Fruit fly (Drosophila melanogaster) whole organism, embryonic: Measurements from ENCODE around the gene CG9316.
A peak's percentile ranks its signal among the peaks of the same experiment; 100 is the strongest.

Experiments
- BEAF-32 ChIP-seq: fragments of 200-800 bp; sonication (Bioruptor generic); optimal IDR thresholded peaks from 3 replicates; lab custom pipeline; 2017; ENCODE audit warnings: missing biosample characterization, missing genetic modification characterization, mild to moderate bottlenecking, moderate library complexity, missing genetic modification reagents
- BtbVII ChIP-seq: fragments of 200-800 bp; sonication (Bioruptor generic); optimal IDR thresholded peaks from 3 replicates; lab custom pipeline; 2017; ENCODE audit warnings: missing biosample characterization, mild to moderate bottlenecking, missing genetic modification characterization
- CG11085 ChIP-seq: fragments of 200-800 bp; sonication (Bioruptor generic); IDR thresholded peaks from 2 replicates; pipeline ENCODE4 v1.3.6; 2022; ENCODE audit warnings: missing biosample characterization, missing genetic modification characterization
- CG11247 ChIP-seq: fragments of 200-800 bp; sonication (Bioruptor generic); IDR thresholded peaks from 2 replicates; pipeline ENCODE4 v1.3.6; 2022; ENCODE audit warnings: missing biosample characterization, missing genetic modification characterization
- CG12391 ChIP-seq: fragments of 200-800 bp; sonication (Bioruptor generic); optimal IDR thresholded peaks from 3 replicates; lab custom pipeline; 2018; ENCODE audit warnings: missing biosample characterization, mild to moderate bottlenecking, missing genetic modification characterization, moderate library complexity
- CG13894 ChIP-seq: fragments of 200-800 bp; sonication (Bioruptor generic); optimal IDR thresholded peaks from 3 replicates; lab custom pipeline; 2018; ENCODE audit warnings: missing biosample characterization, mild to moderate bottlenecking, missing genetic modification characterization, moderate library complexity
- CG14667 ChIP-seq: fragments of 200-800 bp; sonication (Bioruptor generic); IDR thresholded peaks from 2 replicates; pipeline ENCODE4 v1.3.6; 2022; ENCODE audit warnings: missing biosample characterization, missing genetic modification characterization
- CG15011 ChIP-seq: fragments of 200-800 bp; sonication (Bioruptor generic); optimal IDR thresholded peaks from 3 replicates; lab custom pipeline; 2018; ENCODE audit warnings: missing biosample characterization, mild to moderate bottlenecking, missing genetic modification characterization
- CG17612 ChIP-seq: fragments of 200-800 bp; sonication (Bioruptor generic); IDR thresholded peaks from 2 replicates; pipeline ENCODE4 v1.3.6; 2022; ENCODE audit warnings: missing biosample characterization, missing genetic modification characterization
- CG17829 ChIP-seq: fragments of 200-800 bp; optimal IDR thresholded peaks from 2 replicates; lab custom pipeline; 2019; ENCODE audit warnings: missing biosample characterization, mild to moderate bottlenecking, missing genetic modification characterization, moderate library complexity
- CG18011 ChIP-seq: fragments of 200-800 bp; sonication (Bioruptor generic); optimal IDR thresholded peaks from 2 replicates; lab custom pipeline; 2017; ENCODE audit warnings: missing biosample characterization, missing genetic modification characterization, mild to moderate bottlenecking, moderate library complexity, missing genotype
- CG2116 ChIP-seq: fragments of 200-800 bp; sonication (Bioruptor generic); optimal IDR thresholded peaks from 3 replicates; lab custom pipeline; 2018; ENCODE audit warnings: missing biosample characterization, mild to moderate bottlenecking, missing genetic modification characterization
- CG2120 ChIP-seq: fragments of 200-800 bp; sonication (Bioruptor generic); optimal IDR thresholded peaks from 3 replicates; lab custom pipeline; 2016; ENCODE audit warnings: missing biosample characterization, missing genetic modification characterization
- CG31224 ChIP-seq: fragments of 200-800 bp; sonication (Bioruptor generic); IDR thresholded peaks from 2 replicates; pipeline ENCODE4 v1.3.6; 2022; ENCODE audit warnings: missing biosample characterization, missing genetic modification characterization
- CG4854 ChIP-seq: fragments of 200-800 bp; sonication (Bioruptor generic); optimal IDR thresholded peaks from 2 replicates; lab custom pipeline; 2016; ENCODE audit warnings: missing biosample characterization, missing genetic modification characterization, inconsistent platforms
- CG8478 ChIP-seq: fragments of >200 bp; optimal IDR thresholded peaks from 2 replicates; lab custom pipeline; 2018
- CG8924 ChIP-seq: fragments of 200-800 bp; optimal IDR thresholded peaks from 3 replicates; lab custom pipeline; 2019; ENCODE audit warnings: missing biosample characterization, mild to moderate bottlenecking, missing genetic modification characterization, moderate library complexity
- Deaf1 ChIP-seq: fragments of 200-800 bp; optimal IDR thresholded peaks from 3 replicates; lab custom pipeline; 2019; ENCODE audit warnings: missing biosample characterization, mild to moderate bottlenecking, missing genetic modification characterization, moderate library complexity
- Doc3 ChIP-seq: fragments of 200-800 bp; sonication (Bioruptor generic); IDR thresholded peaks from 3 replicates; pipeline ENCODE4 v1.3.6; 2022; ENCODE audit warnings: missing biosample characterization, missing genetic modification characterization; ENCODE audit not compliant: partially characterized antibody
- Dp ChIP-seq: fragments of 200-800 bp; sonication (Bioruptor generic); optimal IDR thresholded peaks from 2 replicates; lab custom pipeline; 2018; ENCODE audit warnings: missing biosample characterization, mild to moderate bottlenecking, missing genetic modification characterization, moderate library complexity
- E2f2 ChIP-seq: fragments of 200-800 bp; sonication (Bioruptor generic); IDR thresholded peaks from 2 replicates; pipeline ENCODE4 v1.3.6; 2022; ENCODE audit warnings: missing biosample characterization, missing genetic modification characterization
- GATAe ChIP-seq: fragments of 200-800 bp; sonication (Bioruptor generic); conservative IDR thresholded peaks from 2 replicates; pipeline ENCODE4 v1.3.6; 2022; ENCODE audit warnings: missing biosample characterization, missing genetic modification characterization
- Jarid2 ChIP-seq: fragments of 200-800 bp; sonication (Bioruptor generic); optimal IDR thresholded peaks from 3 replicates; lab custom pipeline; 2017; ENCODE audit warnings: mild to moderate bottlenecking, missing biosample characterization, missing genetic modification reagents, missing genetic modification characterization
- Mad ChIP-seq: fragments of 200-800 bp; sonication (Bioruptor generic); optimal IDR thresholded peaks from 2 replicates; lab custom pipeline; 2016; ENCODE audit warnings: missing biosample characterization, missing genetic modification characterization
- Mrtf ChIP-seq: fragments of 200-800 bp; sonication (Bioruptor generic); IDR thresholded peaks from 3 replicates; pipeline ENCODE4 v1.3.6; 2022; ENCODE audit warnings: missing biosample characterization, missing genetic modification characterization
- Opbp ChIP-seq: fragments of 200-800 bp; sonication (Bioruptor generic); IDR thresholded peaks from 3 replicates; pipeline ENCODE4 v1.3.6; 2022; ENCODE audit warnings: missing biosample characterization, missing genetic modification characterization; ENCODE audit not compliant: partially characterized antibody
- Scr ChIP-seq: fragments of 200-800 bp; sonication (Bioruptor generic); IDR thresholded peaks from 2 replicates; pipeline ENCODE4 v1.3.6; 2022; ENCODE audit warnings: missing biosample characterization, missing genetic modification characterization; ENCODE audit not compliant: partially characterized antibody
- Sox102F ChIP-seq: fragments of 200-800 bp; sonication (Bioruptor generic); optimal IDR thresholded peaks from 2 replicates; lab custom pipeline; 2018; ENCODE audit warnings: missing biosample characterization, mild to moderate bottlenecking, missing genetic modification characterization, moderate library complexity
- abd-A ChIP-seq: fragments of 200-800 bp; sonication (Bioruptor generic); optimal IDR thresholded peaks from 3 replicates; lab custom pipeline; 2019; ENCODE audit warnings: missing biosample characterization, mild to moderate bottlenecking, missing genetic modification characterization, moderate library complexity
- ac ChIP-seq: fragments of 200-800 bp; sonication (Bioruptor generic); optimal IDR thresholded peaks from 3 replicates; lab custom pipeline; 2017; ENCODE audit warnings: missing biosample characterization, mild to moderate bottlenecking, missing genetic modification characterization
- aop ChIP-seq: fragments of 200-800 bp; sonication (Bioruptor generic); IDR thresholded peaks from 2 replicates; pipeline ENCODE4 v1.3.6; 2022; ENCODE audit warnings: missing biosample characterization, missing genetic modification characterization
- crol ChIP-seq: fragments of 200-800 bp; sonication (Bioruptor generic); IDR thresholded peaks from 2 replicates; pipeline ENCODE4 v1.3.6; 2022; ENCODE audit warnings: missing biosample characterization, missing genetic modification characterization
- cwo ChIP-seq: fragments of 200-800 bp; sonication (Bioruptor generic); optimal IDR thresholded peaks from 3 replicates; lab custom pipeline; 2017; ENCODE audit warnings: missing biosample characterization, missing genetic modification characterization, mild to moderate bottlenecking, moderate library complexity, missing genetic modification reagents
- emc ChIP-seq: fragments of 200-800 bp; sonication (Bioruptor generic); optimal IDR thresholded peaks from 2 replicates; lab custom pipeline; 2016; ENCODE audit warnings: missing biosample characterization, missing genetic modification characterization
- eve ChIP-seq, 2 experiments: fragments of >200 bp; optimal IDR thresholded peaks; 2 replicates each; lab custom pipeline; 2017; ENCODE audit warnings: missing biosample characterization in 2 of 2, missing genetic modification characterization in 2 of 2
- eyg ChIP-seq: fragments of 200-800 bp; sonication (Bioruptor generic); optimal IDR thresholded peaks from 3 replicates; lab custom pipeline; 2016; ENCODE audit warnings: missing biosample characterization, missing genetic modification characterization
- grn ChIP-seq: fragments of 200-800 bp; sonication (Bioruptor generic); optimal IDR thresholded peaks from 3 replicates; lab custom pipeline; 2017; ENCODE audit warnings: missing biosample characterization, missing genetic modification characterization
- hkb ChIP-seq, 2 experiments: fragments of 200-800 bp in 1 of 2; fragments of >200 bp in 1 of 2; sonication (Bioruptor generic) in 1 of 2; IDR thresholded peaks in 1 of 2; optimal IDR thresholded peaks in 1 of 2; 2 replicates each; pipeline versions ENCODE4 v1.3.6 to Lab custom; 2017 to 2022; ENCODE audit warnings: missing biosample characterization in 1 of 2, missing genetic modification characterization in 1 of 2
- jumu ChIP-seq: fragments of 200-800 bp; sonication (Bioruptor generic); optimal IDR thresholded peaks from 3 replicates; lab custom pipeline; 2016; ENCODE audit warnings: missing biosample characterization, missing genetic modification characterization
- knrl ChIP-seq: fragments of 200-800 bp; sonication (Bioruptor generic); IDR thresholded peaks from 3 replicates; pipeline ENCODE4 v1.3.6; 2022; ENCODE audit warnings: missing biosample characterization, missing genetic modification characterization; ENCODE audit not compliant: partially characterized antibody
- lbe ChIP-seq: fragments of 200-800 bp; sonication (Bioruptor generic); optimal IDR thresholded peaks from 2 replicates; lab custom pipeline; 2016; ENCODE audit warnings: missing biosample characterization, mild to moderate bottlenecking, missing genetic modification characterization
- nom ChIP-seq: fragments of 200-800 bp; sonication (Bioruptor generic); optimal IDR thresholded peaks from 2 replicates; lab custom pipeline; 2017; ENCODE audit warnings: missing biosample characterization, missing genetic modification characterization, mild to moderate bottlenecking, moderate library complexity, missing genetic modification reagents
- pb ChIP-seq: fragments of 200-800 bp; sonication (Bioruptor generic); optimal IDR thresholded peaks from 3 replicates; lab custom pipeline; 2016; ENCODE audit warnings: missing biosample characterization, missing genetic modification characterization
- scrt ChIP-seq: fragments of 200-800 bp; sonication (Bioruptor generic); optimal IDR thresholded peaks from 2 replicates; lab custom pipeline; 2018; ENCODE audit warnings: missing biosample characterization, mild to moderate bottlenecking, missing genetic modification characterization, moderate library complexity
- sens ChIP-seq: fragments of 200-800 bp; sonication (Bioruptor generic); peaks from one replicate; lab custom pipeline; 2016; ENCODE audit warnings: missing biosample characterization, missing genetic modification characterization
- seq ChIP-seq: fragments of 200-800 bp; sonication (Bioruptor generic); IDR thresholded peaks from 2 replicates; pipeline ENCODE4 v1.3.6; 2022; ENCODE audit warnings: missing biosample characterization, missing genetic modification characterization
- slou ChIP-seq: fragments of 200-800 bp; sonication (Bioruptor generic); optimal IDR thresholded peaks from 3 replicates; lab custom pipeline; 2016; ENCODE audit warnings: missing biosample characterization, missing genetic modification characterization
- sob ChIP-seq: fragments of 200-800 bp; sonication (Bioruptor generic); IDR thresholded peaks from 2 replicates; pipeline ENCODE4 v1.3.6; 2022; ENCODE audit warnings: missing biosample characterization, missing genetic modification characterization
- sug ChIP-seq: fragments of 200-800 bp; optimal IDR thresholded peaks from 2 replicates; lab custom pipeline; 2019; ENCODE audit warnings: missing biosample characterization, mild to moderate bottlenecking, missing genetic modification characterization, moderate library complexity
- usp ChIP-seq: fragments of >200 bp; optimal IDR thresholded peaks from 2 replicates; lab custom pipeline; 2017; ENCODE audit warnings: missing biosample characterization, missing genetic modification characterization
- zen2 ChIP-seq: fragments of 200-800 bp; sonication (Bioruptor generic); IDR thresholded peaks from 3 replicates; pipeline ENCODE4 v1.3.6; 2022; ENCODE audit warnings: missing biosample characterization, missing genetic modification characterization; ENCODE audit not compliant: partially characterized antibody

The CG9316 gene

DNA sequence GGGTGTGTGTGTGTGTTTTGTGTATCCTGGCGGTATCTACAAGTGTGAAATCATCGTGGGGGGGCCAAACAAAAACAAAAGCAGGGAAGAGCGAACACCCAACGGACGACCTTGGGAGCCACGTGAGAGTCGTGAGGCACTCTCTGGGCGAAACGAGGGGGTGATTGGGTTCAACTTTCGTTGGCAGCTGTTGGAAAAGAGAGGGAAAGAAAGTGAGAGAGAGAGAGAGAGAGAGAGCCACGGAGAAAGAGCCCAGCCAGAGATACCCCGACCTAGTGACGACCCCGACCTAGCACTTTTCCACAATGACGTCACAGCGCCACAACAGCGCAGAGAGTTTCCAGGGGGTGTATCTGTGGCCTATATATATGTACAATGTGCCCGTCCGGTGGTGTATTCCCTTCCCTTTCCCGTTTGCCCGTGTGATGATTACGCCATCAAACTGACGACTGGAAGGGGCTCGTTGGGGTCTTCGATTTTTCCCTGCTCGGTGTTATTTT is 20.4 kb downstream of the CG9316 start (continued):
- TF ChIP-seq CG4854 (no peak), Deaf1 (peak; percentile 53), sens (GFP tag; lab: Kevin White, UChicago) (peak; percentile 41), knrl (GFP tag; lab: Robert Waterston, UW) (no peak), CG17829 (tag; lab: Kevin White, UChicago) (no peak), CG12391 (no peak), Jarid2 (GFP tag; lab: Kevin White, UChicago) (no peak), slou (GFP tag; lab: Kevin White, UChicago) (no peak), CG8478 (lab: Kevin White, UChicago) (no peak), Doc3 (GFP tag; lab: Robert Waterston, UW) (no peak), abd-A (peak; percentile 70), cwo (GFP tag; lab: Kevin White, UChicago) (peak; percentile 59), nom (no peak), CG2120 (no peak), CG14667 (GFP tag; lab: Robert Waterston, UW) (no peak), CG11247 (no peak), CG2116 (GFP tag; lab: Kevin White, UChicago) (no peak), Sox102F (no peak), Scr (GFP tag; lab: Robert Waterston, UW) (no peak), Mrtf (no peak), CG18011 (no peak), jumu (no peak), emc (GFP tag; lab: Kevin White, UChicago) (no peak), hkb (optimal IDR thresholded peaks at IDR 0.05; lab: Kevin White, UChicago) (no peak), hkb (GFP tag; IDR thresholded peaks at IDR 0.05; lab: Robert Waterston, UW) (no peak), sug (tag; lab: Kevin White, UChicago) (peak; percentile 90), CG8924 (tag; lab: Kevin White, UChicago) (no peak), aop (GFP tag; lab: Robert Waterston, UW) (no peak), zen2 (GFP tag; lab: Robert Waterston, UW) (0 out of 3 replicates have a peak, but pooled peaks have one; percentile 5), eve (GFP tag; optimal IDR thresholded peaks at IDR 0.05; lab: Kevin White, UChicago) (no peak), grn (GFP tag; lab: Kevin White, UChicago) (no peak), BtbVII (GFP tag; lab: Kevin White, UChicago) (peak; percentile 79), lbe (no peak), crol (peak; percentile 36; the same call in 1 of the 2 replicates), seq (peak; percentile 25; the same call in 1 of the 2 replicates), BEAF-32 (GFP tag; lab: Kevin White, UChicago) (no peak), GATAe (GFP tag; lab: Robert Waterston, UW) (no peak), Mad (GFP tag; lab: Kevin White, UChicago) (no peak), CG17612 (GFP tag; lab: Robert Waterston, UW) (no peak), scrt (GFP tag; lab: Kevin White, UChicago) (peak; percentile 87), pb (GFP tag; lab: Kevin White, UChicago) (no peak), E2f2 (GFP tag; lab: Robert Waterston, UW) (no peak), ac (GFP tag; lab: Kevin White, UChicago) (no peak), usp (GFP tag; lab: Kevin White, UChicago) (no peak), CG11085 (no peak), Opbp (no peak), Dp (GFP tag; lab: Kevin White, UChicago) (no peak), CG31224 (GFP tag; lab: Robert Waterston, UW) (no peak), CG15011 (GFP tag; lab: Kevin White, UChicago) (no peak), eyg (GFP tag; lab: Kevin White, UChicago) (no peak), sob (GFP tag; lab: Robert Waterston, UW) (no peak), CG13894 (tag; lab: Kevin White, UChicago) (peak; percentile 78)
